Fruit fly (Drosophila melanogaster) whole organism, embryonic: Measurements from ENCODE around the gene CG4660.

Source experiments
- Ada2b ChIP-seq: fragments of 200-800 bp; sonication (Bioruptor generic); IDR thresholded peaks from 2 replicates; pipeline ENCODE4 v1.3.6; 2022; ENCODE audit warnings: missing biosample characterization, missing genetic modification characterization
- Bgb ChIP-seq: fragments of 200-800 bp; sonication (Bioruptor generic); IDR thresholded peaks from 2 replicates; pipeline ENCODE4 v1.3.6; 2022; ENCODE audit warnings: missing biosample characterization, missing genetic modification characterization; ENCODE audit not compliant: partially characterized antibody
- CG10147 ChIP-seq: fragments of 200-800 bp; sonication (Bioruptor generic); optimal IDR thresholded peaks from 2 replicates; lab custom pipeline; 2019; ENCODE audit warnings: missing biosample characterization, mild to moderate bottlenecking, missing genetic modification characterization, moderate library complexity
- CG10209 ChIP-seq: fragments of 200-800 bp; sonication (Bioruptor generic); optimal IDR thresholded peaks from 3 replicates; lab custom pipeline; 2017; ENCODE audit warnings: missing biosample characterization, mild to moderate bottlenecking, missing genetic modification characterization, missing genetic modification reagents
- CG11247 ChIP-seq: fragments of 200-800 bp; sonication (Bioruptor generic); IDR thresholded peaks from 2 replicates; pipeline ENCODE4 v1.3.6; 2022; ENCODE audit warnings: missing biosample characterization, missing genetic modification characterization
- CG11504 ChIP-seq: fragments of 200-800 bp; sonication (Bioruptor generic); optimal IDR thresholded peaks from 3 replicates; lab custom pipeline; 2019; ENCODE audit warnings: missing biosample characterization, mild to moderate bottlenecking, missing genetic modification characterization, moderate library complexity
- CG12219 ChIP-seq: fragments of 200-800 bp; sonication (Bioruptor generic); optimal IDR thresholded peaks from 3 replicates; lab custom pipeline; 2018; ENCODE audit warnings: missing biosample characterization, mild to moderate bottlenecking, missing genetic modification characterization
- CG12299 ChIP-seq: fragments of 200-800 bp; sonication (Bioruptor generic); optimal IDR thresholded peaks from 2 replicates; lab custom pipeline; 2018; ENCODE audit warnings: missing biosample characterization, mild to moderate bottlenecking, missing genetic modification characterization
- CG12769 ChIP-seq: fragments of 200-800 bp; sonication (Bioruptor generic); optimal IDR thresholded peaks from 2 replicates; lab custom pipeline; 2019; ENCODE audit warnings: missing biosample characterization, mild to moderate bottlenecking, missing genetic modification characterization, moderate library complexity
- CG13287 ChIP-seq: fragments of 200-800 bp; sonication (Bioruptor generic); IDR thresholded peaks from 2 replicates; pipeline ENCODE4 v1.3.6; 2022; ENCODE audit warnings: missing biosample characterization, missing genetic modification characterization; ENCODE audit not compliant: partially characterized antibody
- CG14667 ChIP-seq: fragments of 200-800 bp; sonication (Bioruptor generic); IDR thresholded peaks from 2 replicates; pipeline ENCODE4 v1.3.6; 2022; ENCODE audit warnings: missing biosample characterization, missing genetic modification characterization
- CG1603 ChIP-seq: fragments of 200-800 bp; sonication (Bioruptor generic); optimal IDR thresholded peaks from 2 replicates; lab custom pipeline; 2019; ENCODE audit warnings: missing biosample characterization, mild to moderate bottlenecking, missing genetic modification characterization, moderate library complexity
- CG17361 ChIP-seq: fragments of 200-800 bp; sonication (Bioruptor generic); IDR thresholded peaks from 3 replicates; pipeline ENCODE4 v1.3.6; 2022; ENCODE audit warnings: missing biosample characterization, missing genetic modification characterization
- CG17912 ChIP-seq: fragments of 200-800 bp; sonication (Bioruptor generic); optimal IDR thresholded peaks from 2 replicates; lab custom pipeline; 2018; ENCODE audit warnings: missing biosample characterization, mild to moderate bottlenecking, missing genetic modification characterization
- CG1792 ChIP-seq: fragments of 200-800 bp; sonication (Bioruptor generic); optimal IDR thresholded peaks from 2 replicates; lab custom pipeline; 2016; ENCODE audit warnings: missing biosample characterization, missing genetic modification characterization
- CG32772 ChIP-seq: fragments of 200-800 bp; sonication (Bioruptor generic); IDR thresholded peaks from 2 replicates; pipeline ENCODE4 v1.3.6; 2022; ENCODE audit warnings: missing biosample characterization, missing genetic modification characterization
- CG4707 ChIP-seq: fragments of 200-800 bp; sonication (Bioruptor generic); optimal IDR thresholded peaks from 2 replicates; lab custom pipeline; 2018; ENCODE audit warnings: missing biosample characterization, mild to moderate bottlenecking, missing genetic modification characterization, moderate library complexity
- CG6254 ChIP-seq: fragments of 200-800 bp; sonication (Bioruptor generic); optimal IDR thresholded peaks from 3 replicates; lab custom pipeline; 2017; ENCODE audit warnings: mild to moderate bottlenecking, missing biosample characterization, missing genetic modification reagents, missing genetic modification characterization
- CG6791 ChIP-seq: fragments of 200-800 bp; sonication (Bioruptor generic); IDR thresholded peaks from 3 replicates; pipeline ENCODE4 v1.3.6; 2022; ENCODE audit warnings: missing biosample characterization, missing genetic modification characterization; ENCODE audit not compliant: partially characterized antibody
- CG7928 ChIP-seq: fragments of 200-800 bp; sonication (Bioruptor generic); optimal IDR thresholded peaks from 2 replicates; lab custom pipeline; 2017; ENCODE audit warnings: missing biosample characterization, mild to moderate bottlenecking, missing genetic modification characterization
- Camta ChIP-seq: fragments of 200-800 bp; sonication (Bioruptor generic); optimal IDR thresholded peaks from 2 replicates; lab custom pipeline; 2016; ENCODE audit warnings: missing biosample characterization, missing genetic modification characterization
- D19B ChIP-seq: fragments of 200-800 bp; sonication (Bioruptor generic); optimal IDR thresholded peaks from 2 replicates; lab custom pipeline; 2017; ENCODE audit warnings: missing biosample characterization, mild to moderate bottlenecking, missing genetic modification characterization
- Eip74EF ChIP-seq, 2 experiments: fragments of 200-800 bp in 1 of 2; fragments of >200 bp in 1 of 2; sonication (Bioruptor generic) in 1 of 2; optimal IDR thresholded peaks; 2 replicates each; lab custom pipeline; 2017 to 2019; ENCODE audit warnings: missing biosample characterization in 2 of 2, missing genetic modification characterization in 2 of 2, mild to moderate bottlenecking in 1 of 2, moderate library complexity in 1 of 2
- Hand ChIP-seq: fragments of 200-800 bp; sonication (Bioruptor generic); optimal IDR thresholded peaks from 2 replicates; lab custom pipeline; 2017; ENCODE audit warnings: mild to moderate bottlenecking, missing biosample characterization, missing genetic modification reagents, missing genetic modification characterization
- Hsf ChIP-seq: fragments of 200-800 bp; sonication (Bioruptor generic); optimal IDR thresholded peaks from 3 replicates; lab custom pipeline; 2016; ENCODE audit warnings: missing biosample characterization, missing genetic modification characterization
- MESR4 ChIP-seq: fragments of 200-800 bp; sonication (Bioruptor generic); optimal IDR thresholded peaks from 2 replicates; lab custom pipeline; 2018; ENCODE audit warnings: missing biosample characterization, mild to moderate bottlenecking, missing genetic modification characterization, moderate library complexity
- MTF-1 ChIP-seq: fragments of 200-800 bp; sonication (Bioruptor generic); optimal IDR thresholded peaks from 2 replicates; lab custom pipeline; 2018; ENCODE audit warnings: missing biosample characterization, mild to moderate bottlenecking, missing genetic modification characterization, borderline replicate concordance
- Poxn ChIP-seq: fragments of 200-800 bp; sonication (Bioruptor generic); IDR thresholded peaks from 2 replicates; pipeline ENCODE4 v1.3.6; 2022; ENCODE audit warnings: missing biosample characterization, missing genetic modification characterization
- Ravus ChIP-seq: fragments of 200-800 bp; sonication (Bioruptor generic); IDR thresholded peaks from 2 replicates; pipeline ENCODE4 v1.3.6; 2022; ENCODE audit warnings: missing biosample characterization, missing genetic modification characterization
- Sox102F ChIP-seq: fragments of 200-800 bp; sonication (Bioruptor generic); optimal IDR thresholded peaks from 2 replicates; lab custom pipeline; 2018; ENCODE audit warnings: missing biosample characterization, mild to moderate bottlenecking, missing genetic modification characterization, moderate library complexity
- ap ChIP-seq: fragments of 200-800 bp; sonication (Bioruptor generic); IDR thresholded peaks from 2 replicates; pipeline ENCODE4 v1.3.6; 2022; ENCODE audit warnings: missing biosample characterization, missing genetic modification characterization
- chm ChIP-seq: fragments of 200-800 bp; sonication (Bioruptor generic); IDR thresholded peaks from 2 replicates; pipeline ENCODE4 v1.3.6; 2022; ENCODE audit warnings: missing biosample characterization, missing genetic modification characterization
- dimm ChIP-seq: fragments of 200-800 bp; sonication (Bioruptor generic); IDR thresholded peaks from 2 replicates; pipeline ENCODE4 v1.3.6; 2022; ENCODE audit warnings: missing biosample characterization, missing genetic modification characterization
- grau ChIP-seq: fragments of 200-800 bp; optimal IDR thresholded peaks from 3 replicates; lab custom pipeline; 2019; ENCODE audit warnings: missing biosample characterization, mild to moderate bottlenecking, missing genetic modification characterization, moderate library complexity
- gro ChIP-seq: fragments of 200-800 bp; sonication (Bioruptor generic); optimal IDR thresholded peaks from 2 replicates; lab custom pipeline; 2016; ENCODE audit warnings: missing biosample characterization, missing genetic modification characterization
- kay ChIP-seq: fragments of 200-800 bp; sonication (Bioruptor generic); optimal IDR thresholded peaks from 2 replicates; lab custom pipeline; 2016; ENCODE audit warnings: missing biosample characterization, missing genetic modification characterization
- lab ChIP-seq: fragments of 200-800 bp; sonication (Bioruptor generic); optimal IDR thresholded peaks from 3 replicates; lab custom pipeline; 2017; ENCODE audit warnings: missing biosample characterization, missing genetic modification characterization, mild to moderate bottlenecking, moderate library complexity, missing genetic modification reagents
- nmo ChIP-seq: fragments of 200-800 bp; sonication (Bioruptor generic); optimal IDR thresholded peaks from 2 replicates; lab custom pipeline; 2018; ENCODE audit warnings: missing biosample characterization, mild to moderate bottlenecking, missing genetic modification characterization, moderate library complexity
- oc ChIP-seq: fragments of 200-800 bp; sonication (Bioruptor generic); optimal IDR thresholded peaks from 2 replicates; lab custom pipeline; 2018; ENCODE audit warnings: missing biosample characterization, mild to moderate bottlenecking, missing genetic modification characterization, moderate library complexity
- odd ChIP-seq: fragments of 200-800 bp; sonication (Bioruptor generic); optimal IDR thresholded peaks from 2 replicates; lab custom pipeline; 2017; ENCODE audit warnings: missing biosample characterization, mild to moderate bottlenecking, missing genetic modification characterization
- onecut ChIP-seq: fragments of 200-800 bp; sonication (Bioruptor generic); IDR thresholded peaks from 2 replicates; pipeline ENCODE4 v1.3.6; 2022; ENCODE audit warnings: missing biosample characterization, missing genetic modification characterization
- seq ChIP-seq: fragments of 200-800 bp; sonication (Bioruptor generic); IDR thresholded peaks from 2 replicates; pipeline ENCODE4 v1.3.6; 2022; ENCODE audit warnings: missing biosample characterization, missing genetic modification characterization
- shn ChIP-seq: fragments of 200-800 bp; sonication (Bioruptor generic); optimal IDR thresholded peaks from 3 replicates; lab custom pipeline; 2016; ENCODE audit warnings: missing biosample characterization, missing genetic modification characterization
- sr ChIP-seq: fragments of 200-800 bp; sonication (Bioruptor generic); IDR thresholded peaks from 3 replicates; pipeline ENCODE4 v1.3.6; 2022; ENCODE audit warnings: missing biosample characterization, missing genetic modification characterization
- sug ChIP-seq: fragments of 200-800 bp; optimal IDR thresholded peaks from 2 replicates; lab custom pipeline; 2019; ENCODE audit warnings: missing biosample characterization, mild to moderate bottlenecking, missing genetic modification characterization, moderate library complexity
- tgo ChIP-seq: fragments of 200-800 bp; sonication (Bioruptor generic); IDR thresholded peaks from 3 replicates; pipeline ENCODE4 v1.3.6; 2022; ENCODE audit warnings: missing biosample characterization, missing genetic modification characterization
- twi ChIP-seq: fragments of 200-800 bp; optimal IDR thresholded peaks from 2 replicates; lab custom pipeline; 2019; ENCODE audit warnings: missing biosample characterization, mild to moderate bottlenecking, missing genetic modification characterization, moderate library complexity
- unpg ChIP-seq: fragments of 200-800 bp; sonication (Bioruptor generic); optimal IDR thresholded peaks from 3 replicates; lab custom pipeline; 2018; ENCODE audit warnings: missing biosample characterization, mild to moderate bottlenecking, missing genetic modification characterization, moderate library complexity
- vvl ChIP-seq: fragments of 200-800 bp; sonication (Bioruptor generic); IDR thresholded peaks from 2 replicates; pipeline ENCODE4 v1.3.6; 2022; ENCODE audit warnings: missing biosample characterization, missing genetic modification characterization

CG4660 gene

dm6 chrX:6094078-6094477, 12.9 kb upstream of the CG4660 start (continued):
- TF ChIP-seq unpg (no peak), CG12299 (no peak), CG12769 (tag; lab: Kevin White, UChicago) (no peak)
- TF ChIP-seq, all 482 proteins: peak for 3

DNA sequence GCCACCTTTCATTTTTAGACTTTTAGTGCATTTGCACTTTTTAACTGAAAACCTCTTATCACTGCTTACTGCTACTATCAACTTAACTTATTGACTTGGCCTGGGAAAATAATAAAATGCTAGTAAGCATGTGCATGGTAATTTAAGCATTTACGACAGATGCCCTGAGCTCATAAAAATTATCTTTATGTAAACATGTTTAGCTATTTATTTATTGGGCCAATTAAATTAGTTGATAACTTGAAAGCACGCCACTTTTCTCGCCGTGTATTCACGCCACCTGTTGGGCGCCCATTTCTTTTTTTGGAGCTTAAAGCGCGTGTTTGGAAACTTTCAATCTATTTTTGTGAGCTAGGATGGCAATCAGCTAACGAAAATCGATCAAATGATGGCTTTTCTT, 11.1 kb upstream of the CG4660 start:
- TF ChIP-seq CG10147 (GFP tag; lab: Kevin White, UChicago) (peak; percentile 3), CG10209 (no peak), Ravus (GFP tag; lab: Robert Waterston, UW) (no peak), MESR4 (GFP tag; lab: Kevin White, UChicago) (no peak), CG12299 (no peak), CG17361 (GFP tag; lab: Robert Waterston, UW) (peak; percentile 51; the same call in 2 of the 3 replicates), CG14667 (GFP tag; lab: Robert Waterston, UW) (no peak), shn (GFP tag; lab: Kevin White, UChicago) (no peak), CG6791 (no peak), CG12219 (GFP tag; lab: Kevin White, UChicago) (no peak), CG32772 (no peak), D19B (GFP tag; lab: Kevin White, UChicago) (no peak), odd (no peak), lab (GFP tag; lab: Kevin White, UChicago) (no peak), MTF-1 (GFP tag; lab: Kevin White, UChicago) (no peak), ap (no peak), Bgb (GFP tag; lab: Robert Waterston, UW) (no peak), sr (GFP tag; lab: Robert Waterston, UW) (no peak), Poxn (no peak), vvl (no peak), CG13287 (GFP tag; lab: Robert Waterston, UW) (no peak), onecut (GFP tag; lab: Robert Waterston, UW) (0 out of 2 replicates have a peak, but pooled peaks have one; percentile 12), unpg (peak; percentile 23), grau (tag; lab: Kevin White, UChicago) (peak; percentile 42), Hand (GFP tag; lab: Kevin White, UChicago) (peak; percentile 19), Camta (GFP tag; lab: Kevin White, UChicago) (no peak), Ada2b (GFP tag; lab: Robert Waterston, UW) (no peak), Sox102F (GFP tag; lab: Kevin White, UChicago) (peak; percentile 35), CG7928 (GFP tag; lab: Kevin White, UChicago) (no peak), seq (GFP tag; lab: Robert Waterston, UW) (no peak), oc (tag; lab: Kevin White, UChicago) (no peak), chm (GFP tag; lab: Robert Waterston, UW) (no peak), Eip74EF (GFP tag; optimal IDR thresholded peaks at IDR 0.05; lab: Kevin White, UChicago) (peak in 1 of 2 experiments; percentile 7), CG17912 (GFP tag; lab: Kevin White, UChicago) (no peak), Hsf (GFP tag; lab: Kevin White, UChicago) (peak; percentile 9), tgo (no peak), dimm (GFP tag; lab: Robert Waterston, UW) (no peak), CG11504 (peak; percentile 58), CG6254 (no peak), kay (GFP tag; lab: Kevin White, UChicago) (no peak), sug (tag; lab: Kevin White, UChicago) (no peak), CG4707 (GFP tag; lab: Kevin White, UChicago) (no peak), CG1792 (GFP tag; lab: Kevin White, UChicago) (no peak), gro (no peak), CG1603 (tag; lab: Kevin White, UChicago) (peak; percentile 16), twi (tag; lab: Kevin White, UChicago) (no peak), CG11247 (GFP tag; lab: Robert Waterston, UW) (no peak), nmo (GFP tag; lab: Kevin White, UChicago) (peak; percentile 22)
